Worm (Caenorhabditis elegans): Measurements from ENCODE around the gene ZK1055.6.

ce11 chrV:6593700-6594244, 8.6 kb downstream of the ZK1055.6 start, which contains the start of gene hcp-1:
- TF ChIP-seq elt-4 (tag; optimal IDR thresholded peaks at IDR 0.05) (no peak), ref-2 (tag; optimal IDR thresholded peaks at IDR 0.05) (no peak), C08G9.2 (tag; optimal IDR thresholded peaks at IDR 0.05) (no peak), fax-1 (tag; optimal IDR thresholded peaks at IDR 0.05) (no peak), sox-4 (tag; optimal IDR thresholded peaks at IDR 0.05) (no peak), ets-4 (tag; optimal IDR thresholded peaks at IDR 0.05) (no peak), ama-1 (optimal IDR thresholded peaks at IDR 0.05) (no peak), pqm-1 (tag; optimal IDR thresholded peaks at IDR 0.05) (no peak)

Data from whole organism, late embryonic.